Worm (Caenorhabditis elegans) whole organism, early embryonic: ENCODE results near the gene F17E9.2.

Experiments
- B0310.2 ChIP-seq: sonication (generic microtip); optimal IDR thresholded peaks from 2 replicates; lab custom pipeline; 2016; ENCODE audit warnings: mild to moderate bottlenecking, missing genetic modification characterization, missing compliant biosample characterization
- aly-1 ChIP-seq: sonication (generic microtip); optimal IDR thresholded peaks from 2 replicates; lab custom pipeline; 2016; ENCODE audit warnings: missing genetic modification characterization, missing compliant biosample characterization
- ama-1 ChIP-seq: fragments of 150-350 bp; optimal IDR thresholded peaks from 2 replicates; lab custom pipeline; 2014
- ceh-36 ChIP-seq: sonication (generic microtip); optimal IDR thresholded peaks from 2 replicates; lab custom pipeline; 2016; ENCODE audit warnings: missing genetic modification characterization, inconsistent platforms, missing compliant biosample characterization
- flt-1 ChIP-seq: fragments of 200-800 bp; sonication (Bioruptor generic); IDR thresholded peaks from 2 replicates; pipeline ENCODE4 v1.3.6; 2022; ENCODE audit warnings: missing genetic modification characterization, missing compliant biosample characterization
- hmbx-1 ChIP-seq: sonication (generic microtip); optimal IDR thresholded peaks from 2 replicates; lab custom pipeline; 2016; ENCODE audit warnings: mild to moderate bottlenecking, missing genetic modification characterization, missing compliant biosample characterization
- hmg-4 ChIP-seq: fragments of 200-800 bp; sonication (Bioruptor generic); optimal IDR thresholded peaks from 2 replicates; lab custom pipeline; 2018; ENCODE audit warnings: mild to moderate bottlenecking, missing genetic modification characterization, missing compliant biosample characterization
- hnd-1 ChIP-seq: sonication (generic microtip); optimal IDR thresholded peaks from 2 replicates; lab custom pipeline; 2016; ENCODE audit warnings: missing genetic modification characterization, missing compliant biosample characterization
- scrt-1 ChIP-seq: fragments of 200-800 bp; sonication (Bioruptor generic); IDR thresholded peaks from 2 replicates; pipeline ENCODE4 v1.3.6; 2022; ENCODE audit warnings: missing genetic modification characterization, missing compliant biosample characterization
- sea-1 ChIP-seq: fragments of 200-800 bp; sonication (Bioruptor generic); conservative IDR thresholded peaks from 2 replicates; pipeline ENCODE4 v1.3.6; 2022; ENCODE audit warnings: missing genetic modification characterization, missing compliant biosample characterization
- tbx-11 ChIP-seq: fragments of 200-800 bp; sonication (Bioruptor generic); IDR thresholded peaks from 2 replicates; pipeline ENCODE4 v1.3.6; 2022; ENCODE audit warnings: missing genetic modification characterization, missing compliant biosample characterization

DNA sequence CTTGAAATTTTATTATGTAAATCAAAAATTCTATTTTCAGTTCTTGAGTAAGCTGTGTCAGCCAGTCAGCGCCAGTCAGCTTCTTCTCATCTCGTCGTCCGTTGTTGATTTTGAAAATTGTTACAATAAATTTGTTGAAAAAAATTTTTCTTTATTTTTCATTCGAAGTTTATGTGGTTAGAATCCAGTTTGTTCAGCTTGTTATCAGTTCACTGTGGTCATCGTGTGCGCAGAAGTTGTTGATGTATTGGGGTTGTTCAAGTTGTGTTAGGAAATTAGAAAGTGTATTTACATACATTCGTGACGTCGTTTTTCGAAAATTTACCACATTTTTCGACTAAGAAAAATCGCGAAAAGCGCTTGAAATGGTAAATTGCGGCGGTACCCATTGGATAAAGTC lies 42.1 kb downstream of the F17E9.2 start:
- TF ChIP-seq hnd-1 (tag; lab: Kevin White, UChicago) (no peak), aly-1 (no peak), ama-1 (lab: Kevin White, UChicago) (no peak), tbx-11 (GFP tag; lab: Robert Waterston, UW) (no peak), ceh-36 (tag; lab: Kevin White, UChicago) (no peak), B0310.2 (tag; lab: Kevin White, UChicago) (no peak), hmbx-1 (tag; lab: Kevin White, UChicago) (no peak), hmg-4 (GFP tag; lab: Kevin White, UChicago) (no peak), flt-1 (no peak), sea-1 (GFP tag; lab: Robert Waterston, UW) (no peak), scrt-1 (GFP tag; lab: Robert Waterston, UW) (no peak)
